Worm (Caenorhabditis elegans): ENCODE results near the gene plp-2.

DNA sequence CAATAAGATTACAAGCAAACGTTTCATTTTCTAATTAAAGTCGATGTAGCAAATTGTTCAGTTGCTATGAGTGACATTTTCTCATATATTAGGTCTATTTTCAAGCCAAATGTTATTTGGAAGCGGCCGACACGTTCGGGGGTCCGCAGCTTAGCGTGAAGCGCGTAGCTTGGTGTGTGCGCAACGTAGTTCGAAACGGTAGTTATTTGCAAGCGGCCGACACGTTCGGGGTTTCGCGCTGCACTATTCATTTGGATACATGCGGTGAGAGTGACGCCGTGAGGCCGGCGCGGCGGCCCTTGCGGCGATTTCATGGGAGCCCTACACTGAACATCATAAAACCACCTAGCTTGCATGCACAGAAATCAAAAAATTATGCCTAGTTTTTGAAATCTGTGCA, 5.6 kb upstream of the plp-2 start:
- no peak for TF ChIP-seq klf-2 (GFP tag; conservative IDR thresholded peaks at IDR 0.05)
- TF ChIP-seq T22C8.4 (GFP tag; IDR thresholded peaks at IDR 0.05): no peak
- no peak for TF ChIP-seq tab-1 (GFP tag; IDR thresholded peaks at IDR 0.05)
- no peak for TF ChIP-seq ztf-23 (GFP tag; IDR thresholded peaks at IDR 0.05)
- TF ChIP-seq ref-1 (GFP tag; conservative IDR thresholded peaks at IDR 0.05): no peak
- TF ChIP-seq cog-1 (tag; optimal IDR thresholded peaks at IDR 0.05): no peak

Data from whole organism, midembryonic.